Worm (Caenorhabditis elegans) whole organism, L2 larva: ENCODE results near the gene acy-3.

Experiments used
- C34F6.9 ChIP-seq: fragments of 150-350 bp; optimal IDR thresholded peaks from 2 replicates; lab custom pipeline; 2014; ENCODE audit warnings: missing biosample characterization, missing genetic modification characterization
- F13H6.1 ChIP-seq: sonication (generic microtip); optimal IDR thresholded peaks from 2 replicates; lab custom pipeline; 2016; ENCODE audit warnings: missing genetic modification characterization, missing compliant biosample characterization
- R02D3.7 ChIP-seq: fragments of 150-350 bp; optimal IDR thresholded peaks from 2 replicates; lab custom pipeline; 2014; ENCODE audit warnings: missing biosample characterization, missing genetic modification characterization
- Y55F3AM.14 ChIP-seq: fragments of 200-800 bp; sonication (Bioruptor generic); optimal IDR thresholded peaks from 2 replicates; lab custom pipeline; 2018; ENCODE audit warnings: mild to moderate bottlenecking, missing genetic modification characterization, missing compliant biosample characterization
- ZK546.5 ChIP-seq: sonication (generic microtip); optimal IDR thresholded peaks from 2 replicates; lab custom pipeline; 2017; ENCODE audit warnings: missing biosample characterization, missing genetic modification characterization
- alr-1 ChIP-seq: fragments of 150-350 bp; optimal IDR thresholded peaks from 2 replicates; lab custom pipeline; 2014; ENCODE audit warnings: missing biosample characterization, missing genetic modification characterization
- blmp-1 ChIP-seq: sonication (generic microtip); optimal IDR thresholded peaks from 2 replicates; lab custom pipeline; 2017; ENCODE audit warnings: missing genetic modification characterization, mild to moderate bottlenecking, missing compliant biosample characterization, antibody characterized with exemption, moderate library complexity; ENCODE audit not compliant: insufficient read depth
- crh-2 ChIP-seq: sonication (generic microtip); optimal IDR thresholded peaks from 2 replicates; lab custom pipeline; 2017; ENCODE audit warnings: missing biosample characterization, missing genetic modification characterization
- dmd-4 ChIP-seq: sonication (generic microtip); optimal IDR thresholded peaks from 2 replicates; lab custom pipeline; 2017; ENCODE audit warnings: missing biosample characterization, missing genetic modification characterization
- egl-27 ChIP-seq: sonication (generic microtip); optimal IDR thresholded peaks from 3 replicates; lab custom pipeline; 2017; ENCODE audit warnings: missing biosample characterization, missing genetic modification reagents, missing genetic modification characterization
- elt-1 ChIP-seq: fragments of 150-350 bp; optimal IDR thresholded peaks from 2 replicates; lab custom pipeline; 2014; ENCODE audit warnings: missing biosample characterization, missing genetic modification characterization
- elt-3 ChIP-seq: sonication (generic microtip); optimal IDR thresholded peaks from 2 replicates; lab custom pipeline; 2017; ENCODE audit warnings: missing biosample characterization, missing genetic modification characterization
- fos-1 ChIP-seq: fragments of 150-350 bp; optimal IDR thresholded peaks from 2 replicates; lab custom pipeline; 2014; ENCODE audit warnings: missing biosample characterization, missing genetic modification characterization
- lin-13 ChIP-seq: fragments of 150-350 bp; optimal IDR thresholded peaks from 2 replicates; lab custom pipeline; 2014; ENCODE audit warnings: missing biosample characterization, missing genetic modification reagents, missing genetic modification characterization
- lin-39 ChIP-seq: fragments of 150-350 bp; optimal IDR thresholded peaks from 2 replicates; lab custom pipeline; 2014; ENCODE audit warnings: missing biosample characterization, missing genetic modification reagents, missing genetic modification characterization
- lsy-2 ChIP-seq, 2 experiments: fragments of 150-350 bp in 1 of 2; sonication (generic microtip) in 1 of 2; optimal IDR thresholded peaks; 2 replicates each; lab custom pipeline; 2014 to 2017; ENCODE audit warnings: missing biosample characterization in 2 of 2, missing genetic modification characterization in 2 of 2
- mab-5 ChIP-seq: fragments of 150-350 bp; optimal IDR thresholded peaks from 2 replicates; lab custom pipeline; 2014; ENCODE audit warnings: missing biosample characterization, missing genetic modification characterization
- mbf-1 ChIP-seq: sonication (generic microtip); optimal IDR thresholded peaks from 2 replicates; lab custom pipeline; 2017; ENCODE audit warnings: missing biosample characterization, missing genetic modification characterization
- nhr-12 ChIP-seq: fragments of 150-350 bp; optimal IDR thresholded peaks from 2 replicates; lab custom pipeline; 2014; ENCODE audit warnings: missing biosample characterization, missing genetic modification characterization
- nhr-129 ChIP-seq: fragments of 150-350 bp; optimal IDR thresholded peaks from 2 replicates; lab custom pipeline; 2014; ENCODE audit warnings: missing biosample characterization, missing genetic modification characterization
- nhr-21 ChIP-seq: fragments of 150-350 bp; optimal IDR thresholded peaks from 2 replicates; lab custom pipeline; 2014; ENCODE audit warnings: missing biosample characterization, missing genetic modification characterization
- nhr-77 ChIP-seq: fragments of 150-350 bp; optimal IDR thresholded peaks from 2 replicates; lab custom pipeline; 2014; ENCODE audit warnings: missing biosample characterization, missing genetic modification characterization
- sem-4 ChIP-seq: fragments of 150-350 bp; optimal IDR thresholded peaks from 2 replicates; lab custom pipeline; 2014; ENCODE audit warnings: missing biosample characterization, missing genetic modification reagents, missing genetic modification characterization
- skn-1 ChIP-seq: sonication (generic microtip); optimal IDR thresholded peaks from 2 replicates; lab custom pipeline; 2017; ENCODE audit warnings: missing biosample characterization, missing genetic modification characterization
- snpc-4 ChIP-seq: fragments of 150-350 bp; optimal IDR thresholded peaks from 2 replicates; lab custom pipeline; 2014; ENCODE audit warnings: missing biosample characterization, missing genetic modification characterization
- unc-55 ChIP-seq: fragments of 150-350 bp; sonication (generic microtip); optimal IDR thresholded peaks from 3 replicates; lab custom pipeline; 2014; ENCODE audit warnings: missing biosample characterization, missing genetic modification reagents, missing genetic modification characterization
- unc-62 ChIP-seq: fragments of 150-350 bp; optimal IDR thresholded peaks from 2 replicates; lab custom pipeline; 2014; ENCODE audit warnings: missing biosample characterization, missing genetic modification reagents, missing genetic modification characterization
- zag-1 ChIP-seq: fragments of 150-350 bp; optimal IDR thresholded peaks from 2 replicates; lab custom pipeline; 2014; ENCODE audit warnings: missing biosample characterization, missing genetic modification characterization
- ztf-1 ChIP-seq: fragments of 200-800 bp; sonication (Bioruptor generic); conservative IDR thresholded peaks from 2 replicates; pipeline ENCODE4 v1.3.6; 2022; ENCODE audit warnings: missing genetic modification characterization, missing compliant biosample characterization

Gene acy-3

DNA sequence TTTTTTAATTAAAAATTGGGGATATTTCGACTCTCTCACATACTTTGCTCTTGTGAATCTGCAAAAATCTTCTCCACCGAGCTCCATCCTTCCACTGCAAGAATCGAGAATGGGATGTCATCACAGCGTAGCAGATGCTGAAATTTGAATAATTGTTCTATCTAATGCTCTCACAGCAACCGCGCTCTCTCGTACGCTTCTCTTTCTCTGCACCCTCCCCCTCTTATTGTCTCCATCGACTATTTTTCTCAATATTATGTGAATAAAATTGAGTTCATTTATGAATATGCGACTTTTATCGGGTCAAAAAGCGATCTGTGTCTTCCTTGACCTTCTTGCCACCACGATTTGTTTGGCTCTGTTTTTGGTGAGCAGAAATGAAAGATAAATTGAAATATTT lies 52.3 kb downstream of the acy-3 start, which contains the start of gene F34D10.3:
Gene F34D10.3 (plus strand): TSS at position 249 of the 400 bp plus-strand sequence.
- TF ChIP-seq lsy-2 (tag; optimal IDR thresholded peaks at IDR 0.05; lab: Kevin White, UChicago) (peak in 1 of 2 experiments; percentile 3), nhr-129 (tag; lab: Kevin White, UChicago) (peak; percentile 16), C34F6.9 (peak; percentile 30), unc-62 (GFP tag; lab: Kevin White, UChicago) (no peak), unc-55 (peak; percentile 53)
- TF ChIP-seq, all 48 proteins: peak for 4

DNA sequence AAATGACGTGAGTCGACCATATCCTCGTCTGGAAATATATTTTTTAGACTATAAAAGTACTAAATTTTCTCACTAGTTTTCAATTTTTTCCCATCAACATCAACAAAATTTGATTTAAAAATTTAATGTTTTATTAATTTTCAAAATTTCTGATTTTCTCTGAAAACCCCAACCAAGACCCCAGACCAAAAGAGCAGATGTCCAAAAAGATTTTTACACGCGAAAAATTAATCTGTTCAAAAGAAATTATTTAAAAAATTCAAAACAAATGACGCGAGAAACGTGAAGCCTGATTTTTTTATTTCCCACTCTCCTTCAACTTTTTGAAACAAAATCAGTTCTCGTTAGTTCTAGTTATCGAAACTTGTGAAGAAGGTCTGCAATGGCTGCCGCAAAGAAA lies 55.8 kb downstream of the acy-3 start, which contains the start of gene F34D10.8:
Gene F34D10.8 (plus strand): TSS at position 301 of the 400 bp plus-strand sequence.
- TF ChIP-seq nhr-21 (tag; lab: Kevin White, UChicago) = no peak
- TF ChIP-seq nhr-12 (tag; lab: Kevin White, UChicago) = no peak
- no peak for TF ChIP-seq fos-1
- TF ChIP-seq lsy-2 (tag; optimal IDR thresholded peaks at IDR 0.05; lab: Kevin White, UChicago) = no peak
- TF ChIP-seq mbf-1 = no peak
- no peak for TF ChIP-seq zag-1 (tag; lab: Kevin White, UChicago)

DNA sequence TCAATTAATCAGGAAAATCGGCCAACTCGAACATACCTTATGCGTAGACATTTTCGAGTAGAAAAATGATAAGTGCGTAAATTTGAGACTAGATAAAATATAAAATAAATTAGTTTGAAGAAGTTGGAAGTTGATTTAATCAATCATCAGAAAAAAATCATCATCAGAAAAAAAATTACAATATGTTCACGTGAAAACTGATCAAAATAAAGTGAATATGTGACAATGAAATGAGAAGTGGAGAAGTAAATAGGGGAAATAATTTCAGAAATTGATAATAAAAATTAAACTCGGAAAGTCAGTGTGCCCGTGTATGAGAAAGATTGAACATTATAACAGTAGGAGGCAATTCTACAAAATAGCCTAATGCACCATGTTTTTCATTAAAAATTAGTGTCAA lies 56.8 kb downstream of the acy-3 start, which contains the start of gene F34D10.9:
Gene F34D10.9 (minus strand): TSS at position 101 of the 400 bp plus-strand sequence.
- TF ChIP-seq skn-1 (tag; lab: Kevin White, UChicago) (no peak), ztf-1 (no peak), F13H6.1 (tag; lab: Kevin White, UChicago) (no peak), nhr-77 (tag; lab: Kevin White, UChicago) (no peak), ZK546.5 (no peak), lin-13 (GFP tag; lab: Kevin White, UChicago) (no peak), dmd-4 (tag; lab: Kevin White, UChicago) (no peak), lsy-2 (tag; optimal IDR thresholded peaks at IDR 0.05; lab: Kevin White, UChicago) (no peak)

DNA sequence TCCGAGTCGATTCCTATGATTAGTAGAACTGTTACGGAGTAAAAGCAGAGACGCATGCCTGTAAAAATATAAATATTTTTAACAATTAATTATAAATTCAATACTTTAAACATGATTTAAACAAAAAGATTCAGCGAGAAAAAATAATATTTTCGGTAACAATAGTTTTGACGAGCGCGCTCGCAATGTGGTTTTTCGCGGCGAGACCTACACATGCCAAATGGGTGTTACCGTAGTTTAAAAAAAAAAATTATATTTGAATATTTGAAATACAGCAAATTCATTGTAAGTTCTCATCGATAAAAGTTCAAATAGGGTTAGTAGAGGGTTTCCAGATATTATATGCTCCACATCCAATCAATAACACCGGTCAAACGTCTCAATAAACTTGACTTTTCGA lies 59.8 kb downstream of the acy-3 start, which contains the start of gene gldi-5:
Gene gldi-5 (minus strand): TSS at position 58 of the 400 bp plus-strand sequence.
- TF ChIP-seq blmp-1 (tag; lab: Kevin White, UChicago) (no peak), lin-39 (tag; lab: Kevin White, UChicago) (no peak), elt-1 (no peak), sem-4 (tag; lab: Kevin White, UChicago) (no peak), elt-3 (tag; lab: Kevin White, UChicago) (no peak), snpc-4 (tag; lab: Kevin White, UChicago) (no peak), nhr-129 (tag; lab: Kevin White, UChicago) (no peak), nhr-21 (tag; lab: Kevin White, UChicago) (no peak), C34F6.9 (no peak), mab-5 (no peak), Y55F3AM.14 (GFP tag; lab: Kevin White, UChicago) (no peak), crh-2 (tag; lab: Kevin White, UChicago) (no peak), mbf-1 (no peak), unc-62 (GFP tag; lab: Kevin White, UChicago) (no peak), zag-1 (tag; lab: Kevin White, UChicago) (no peak), ZK546.5 (no peak), R02D3.7 (tag; lab: Kevin White, UChicago) (no peak), egl-27 (tag; lab: Kevin White, UChicago) (no peak), unc-55 (no peak), alr-1 (tag; lab: Kevin White, UChicago) (no peak)
- TF ChIP-seq, all 48 proteins: peak for 0
